Fruit fly (Drosophila melanogaster): ENCODE data around the gene IP3K2.

DNA sequence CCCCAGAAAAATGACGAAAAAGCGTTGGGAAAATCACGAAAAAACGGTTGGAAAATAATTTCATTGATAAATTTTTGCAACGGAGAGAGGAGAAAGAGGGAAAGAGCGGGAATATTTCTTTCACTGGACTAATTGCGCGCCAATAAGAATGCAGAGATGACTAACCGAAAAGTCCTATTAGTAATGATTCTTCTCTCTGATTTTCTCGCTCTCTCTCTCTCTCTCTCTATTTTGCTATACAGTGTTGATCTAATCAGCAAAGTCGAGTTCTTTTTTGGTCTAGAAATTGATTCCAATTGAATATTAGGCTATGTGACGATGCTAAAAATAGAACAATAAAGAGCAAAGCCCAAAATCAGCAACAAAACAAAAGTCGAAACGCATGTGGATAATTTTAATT, 26.3 kb upstream of the IP3K2 start:
- TF ChIP-seq Pif1B (GFP tag; optimal IDR thresholded peaks at IDR 0.05) (no peak), CG15710 (tag; optimal IDR thresholded peaks at IDR 0.05) (no peak), CG17806 (tag; optimal IDR thresholded peaks at IDR 0.05) (no peak), rn (GFP tag; IDR thresholded peaks at IDR 0.05) (no peak), CG8159 (tag; optimal IDR thresholded peaks at IDR 0.05) (no peak), CG13204 (GFP tag; optimal IDR thresholded peaks at IDR 0.05) (no peak), EcR (GFP tag; optimal IDR thresholded peaks at IDR 0.05) (no peak), CG12605 (GFP tag; IDR thresholded peaks at IDR 0.05) (no peak)
